Fruit fly (Drosophila melanogaster) whole organism, prepupa: ENCODE measurements around the gene HP4.

Experiments
- CG6808 ChIP-seq: fragments of 200-800 bp; sonication (Bioruptor generic); optimal IDR thresholded peaks from 3 replicates; lab custom pipeline; 2017; ENCODE audit warnings: missing biosample characterization, missing genetic modification characterization, mild to moderate bottlenecking, moderate library complexity, missing genetic modification reagents
- Gug ChIP-seq: fragments of 200-800 bp; sonication (Bioruptor generic); IDR thresholded peaks from 2 replicates; pipeline ENCODE4 v1.3.6; 2022; ENCODE audit warnings: missing biosample characterization, missing genetic modification characterization
- Lpt ChIP-seq: fragments of 200-800 bp; sonication (Bioruptor generic); optimal IDR thresholded peaks from 3 replicates; lab custom pipeline; 2016; ENCODE audit warnings: missing biosample characterization, missing genetic modification characterization
- Met ChIP-seq: fragments of 200-800 bp; sonication (Bioruptor generic); optimal IDR thresholded peaks from 3 replicates; lab custom pipeline; 2016; ENCODE audit warnings: missing biosample characterization, missing genetic modification characterization
- OdsH ChIP-seq: fragments of 200-800 bp; sonication (Bioruptor generic); optimal IDR thresholded peaks from 3 replicates; lab custom pipeline; 2016; ENCODE audit warnings: missing biosample characterization, missing genetic modification characterization
- Sox15 ChIP-seq: fragments of 200-800 bp; sonication (Bioruptor generic); optimal IDR thresholded peaks from 3 replicates; lab custom pipeline; 2016; ENCODE audit warnings: missing biosample characterization, missing genetic modification characterization
- dsx ChIP-seq: fragments of 200-800 bp; optimal IDR thresholded peaks from 3 replicates; lab custom pipeline; 2019; ENCODE audit warnings: missing biosample characterization, mild to moderate bottlenecking, missing genetic modification characterization, moderate library complexity; ENCODE audit not compliant: poor library complexity, severe bottlenecking
- pdm3 ChIP-seq: fragments of 200-800 bp; sonication (Bioruptor generic); optimal IDR thresholded peaks from 3 replicates; lab custom pipeline; 2016; ENCODE audit warnings: missing biosample characterization, missing genetic modification characterization
- spab ChIP-seq: fragments of 200-800 bp; sonication (Bioruptor generic); optimal IDR thresholded peaks from 2 replicates; lab custom pipeline; 2017; ENCODE audit warnings: missing biosample characterization, mild to moderate bottlenecking, missing genetic modification characterization, missing genetic modification reagents
- svp ChIP-seq: fragments of 200-800 bp; sonication (Bioruptor generic); peaks from one replicate; lab custom pipeline; 2016; ENCODE audit warnings: missing biosample characterization, missing genetic modification characterization

DNA sequence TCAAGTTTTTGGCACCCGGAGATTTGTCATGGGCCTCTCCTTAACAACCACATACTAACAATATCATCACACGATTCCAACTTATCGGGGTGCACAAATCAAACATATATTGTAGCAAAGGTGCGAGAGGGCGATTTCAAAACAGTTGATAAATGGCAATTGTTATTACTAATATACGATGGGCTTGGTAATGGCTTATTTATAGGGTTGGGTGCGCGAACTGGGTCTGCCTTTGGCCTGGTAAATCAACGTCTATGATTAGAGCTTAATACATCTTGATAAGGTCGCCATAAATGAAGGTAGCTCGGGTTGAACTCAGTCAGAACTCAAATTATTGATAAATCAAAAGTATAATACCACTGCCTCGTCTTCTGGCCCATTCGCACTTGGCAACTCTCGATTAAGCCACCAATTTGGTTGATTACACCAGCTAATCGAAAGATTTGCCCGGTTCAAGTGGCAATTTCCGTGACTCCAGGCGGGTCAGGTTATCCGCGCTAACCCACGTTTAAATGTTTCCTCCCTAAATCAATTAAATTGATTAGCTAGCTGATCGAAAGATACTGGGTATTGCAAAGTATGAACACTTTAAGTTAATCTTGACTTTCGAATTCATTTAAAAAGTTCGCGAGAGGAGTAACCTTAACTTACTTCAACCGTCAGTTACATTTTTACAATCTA lies 35.3 kb downstream of the HP4 start:
- TF ChIP-seq spab (GFP tag; lab: Kevin White, UChicago): no peak
- TF ChIP-seq svp (GFP tag; lab: Kevin White, UChicago): no peak
- TF ChIP-seq Gug (GFP tag; lab: Robert Waterston, UW): no peak
- TF ChIP-seq Met (GFP tag; lab: Kevin White, UChicago): no peak
- no peak for TF ChIP-seq dsx (GFP tag; lab: Kevin White, UChicago)
- no peak for TF ChIP-seq Lpt
- TF ChIP-seq CG6808: no peak
- no peak for TF ChIP-seq OdsH
- no peak for TF ChIP-seq Sox15 (GFP tag; lab: Kevin White, UChicago)
- no peak for TF ChIP-seq pdm3 (GFP tag; lab: Kevin White, UChicago)
